Worm (Caenorhabditis elegans) whole organism, L4/young adult: Measurements from ENCODE around the gene Y54G2A.28.

ENCODE experiments used
- W03F9.2 ChIP-seq: fragments of 150-350 bp; optimal IDR thresholded peaks from 2 replicates; lab custom pipeline; 2014; ENCODE audit warnings: missing biosample characterization, missing genetic modification characterization
- dao-5 ChIP-seq: sonication (generic microtip); optimal IDR thresholded peaks from 2 replicates; lab custom pipeline; 2016; ENCODE audit warnings: missing genotype, missing genetic modification characterization, moderate library complexity, missing compliant biosample characterization
- him-1 ChIP-seq: sonication (generic microtip); optimal IDR thresholded peaks from 2 replicates; lab custom pipeline; 2016; ENCODE audit warnings: missing genotype, missing genetic modification reagents, missing genetic modification characterization, missing compliant biosample characterization

DNA sequence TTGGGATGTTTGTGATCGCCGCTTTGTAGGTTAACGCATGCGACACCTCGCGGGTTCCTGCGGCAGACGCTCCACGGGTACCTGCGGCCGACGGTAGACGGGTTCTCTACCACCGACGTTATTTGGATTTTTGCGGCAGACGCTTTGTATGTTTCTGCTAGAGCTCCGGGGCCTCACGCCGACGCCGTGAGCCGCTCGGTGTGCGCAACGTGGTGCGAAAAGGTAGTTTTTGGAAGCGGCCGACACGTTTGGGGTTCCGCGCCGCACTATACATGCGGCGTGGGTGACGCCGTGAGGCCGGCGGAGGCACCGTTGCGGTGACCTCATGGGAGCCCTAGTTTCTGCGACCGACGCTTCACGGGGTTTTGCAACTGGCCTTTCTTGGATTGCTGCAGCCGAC, 41.2 kb downstream of the Y54G2A.28 start:
- TF ChIP-seq W03F9.2 (tag; lab: Kevin White, UChicago) (no peak), him-1 (tag; lab: Kevin White, UChicago) (no peak), dao-5 (tag; lab: Kevin White, UChicago) (no peak)
